Fruit fly (Drosophila melanogaster): ENCODE measurements around the gene CG15641.
A peak's percentile ranks its signal among the peaks of the same experiment; 100 is the strongest.

Gene CG15641

dm6 chrX:15502864-15503263, 35.2 kb downstream of the CG15641 start:
- no peak for TF ChIP-seq CG4496 (GFP tag; IDR thresholded peaks at IDR 0.05)
- no peak for TF ChIP-seq CG9948 (tag; optimal IDR thresholded peaks at IDR 0.05)

- TF ChIP-seq CG32121 (GFP tag; IDR thresholded peaks at IDR 0.05), result 0 out of 2 replicates have a peak, but pooled peaks have one; percentile 20
- TF ChIP-seq D1 (tag; optimal IDR thresholded peaks at IDR 0.05), result no peak
- TF ChIP-seq CG4496 (GFP tag; IDR thresholded peaks at IDR 0.05), result peak; percentile 22; the same call in 1 of the 3 replicates
Observed at dm6 chrX:15511399-15511798, 43.7 kb downstream of the CG15641 start.
